Fruit fly (Drosophila melanogaster) whole organism, embryonic: Measurements from ENCODE around the gene plx.
A peak's percentile ranks its signal among the peaks of the same experiment; 100 is the strongest.

Experiments
- Adf1 ChIP-seq: fragments of 200-800 bp; sonication (Bioruptor generic); IDR thresholded peaks from 2 replicates; pipeline ENCODE4 v1.3.6; 2022; ENCODE audit warnings: missing biosample characterization, missing genetic modification characterization
- CG10274 ChIP-seq: fragments of 200-800 bp; sonication (Bioruptor generic); optimal IDR thresholded peaks from 3 replicates; lab custom pipeline; 2017; ENCODE audit warnings: missing biosample characterization, mild to moderate bottlenecking, missing genetic modification characterization
- CG10959 ChIP-seq: fragments of 200-800 bp; sonication (Bioruptor generic); IDR thresholded peaks from 2 replicates; pipeline ENCODE4 v1.3.6; 2022; ENCODE audit warnings: missing biosample characterization, missing genetic modification characterization
- CG12155 ChIP-seq: fragments of 200-800 bp; sonication (Bioruptor generic); optimal IDR thresholded peaks from 3 replicates; lab custom pipeline; 2016; ENCODE audit warnings: missing biosample characterization, missing genetic modification characterization
- CG12236 ChIP-seq: fragments of 200-800 bp; sonication (Bioruptor generic); optimal IDR thresholded peaks from 2 replicates; lab custom pipeline; 2016; ENCODE audit warnings: missing biosample characterization, missing genetic modification characterization
- CG15073 ChIP-seq: fragments of 200-800 bp; sonication (Bioruptor generic); optimal IDR thresholded peaks from 2 replicates; lab custom pipeline; 2016; ENCODE audit warnings: missing biosample characterization, missing genetic modification characterization
- CG15601 ChIP-seq: fragments of 200-800 bp; sonication (Bioruptor generic); optimal IDR thresholded peaks from 3 replicates; lab custom pipeline; 2019; ENCODE audit warnings: missing biosample characterization, mild to moderate bottlenecking, missing genetic modification characterization, moderate library complexity
- CG17802 ChIP-seq: fragments of 200-800 bp; sonication (Bioruptor generic); optimal IDR thresholded peaks from 2 replicates; lab custom pipeline; 2018; ENCODE audit warnings: missing biosample characterization, mild to moderate bottlenecking, missing genetic modification characterization, moderate library complexity
- CG17829 ChIP-seq: fragments of 200-800 bp; optimal IDR thresholded peaks from 2 replicates; lab custom pipeline; 2019; ENCODE audit warnings: missing biosample characterization, mild to moderate bottlenecking, missing genetic modification characterization, moderate library complexity
- CG30403 ChIP-seq: fragments of 200-800 bp; sonication (Bioruptor generic); optimal IDR thresholded peaks from 3 replicates; lab custom pipeline; 2016; ENCODE audit warnings: missing biosample characterization, missing genetic modification characterization
- CG4404 ChIP-seq: fragments of 200-800 bp; sonication (Bioruptor generic); IDR thresholded peaks from 2 replicates; pipeline ENCODE4 v1.3.6; 2022; ENCODE audit warnings: missing biosample characterization, missing genetic modification characterization
- CG6683 ChIP-seq: fragments of 200-800 bp; sonication (Bioruptor generic); optimal IDR thresholded peaks from 2 replicates; lab custom pipeline; 2017; ENCODE audit warnings: missing biosample characterization, mild to moderate bottlenecking, missing genetic modification characterization, missing genetic modification reagents
- CG7271 ChIP-seq: fragments of 200-800 bp; sonication (Bioruptor generic); optimal IDR thresholded peaks from 2 replicates; lab custom pipeline; 2018; ENCODE audit warnings: missing biosample characterization, mild to moderate bottlenecking, missing genetic modification characterization, moderate library complexity
- CG7928 ChIP-seq: fragments of 200-800 bp; sonication (Bioruptor generic); optimal IDR thresholded peaks from 2 replicates; lab custom pipeline; 2017; ENCODE audit warnings: missing biosample characterization, mild to moderate bottlenecking, missing genetic modification characterization
- CG8281 ChIP-seq: fragments of 200-800 bp; sonication (Bioruptor generic); optimal IDR thresholded peaks from 2 replicates; lab custom pipeline; 2018; ENCODE audit warnings: missing biosample characterization, mild to moderate bottlenecking, missing genetic modification characterization, moderate library complexity
- CG9932 ChIP-seq: fragments of 200-800 bp; sonication (Bioruptor generic); IDR thresholded peaks from 2 replicates; pipeline ENCODE4 v1.3.6; 2022; ENCODE audit warnings: missing biosample characterization, missing genetic modification characterization
- D19A ChIP-seq: fragments of 200-800 bp; optimal IDR thresholded peaks from 3 replicates; lab custom pipeline; 2019; ENCODE audit warnings: missing biosample characterization, mild to moderate bottlenecking, missing genetic modification characterization, moderate library complexity
- Dll ChIP-seq: fragments of 200-800 bp; sonication (Bioruptor generic); IDR thresholded peaks from 4 replicates; pipeline ENCODE4 v1.3.6; 2022; ENCODE audit warnings: missing biosample characterization, missing genetic modification characterization; ENCODE audit not compliant: partially characterized antibody
- Fer3 ChIP-seq: fragments of 200-800 bp; sonication (Bioruptor generic); optimal IDR thresholded peaks from 2 replicates; lab custom pipeline; 2018; ENCODE audit warnings: missing biosample characterization, mild to moderate bottlenecking, missing genetic modification characterization, moderate library complexity
- HLH3B ChIP-seq: fragments of 200-800 bp; sonication (Bioruptor generic); IDR thresholded peaks from 2 replicates; pipeline ENCODE4 v1.3.6; 2022; ENCODE audit warnings: missing biosample characterization, missing genetic modification characterization
- HLH4C ChIP-seq: fragments of 200-800 bp; sonication (Bioruptor generic); IDR thresholded peaks from 3 replicates; pipeline ENCODE4 v1.3.6; 2022; ENCODE audit warnings: missing biosample characterization, missing genetic modification characterization; ENCODE audit not compliant: partially characterized antibody
- HLHmδ ChIP-seq: fragments of 200-800 bp; sonication (Bioruptor generic); optimal IDR thresholded peaks from 2 replicates; lab custom pipeline; 2018; ENCODE audit warnings: missing biosample characterization, mild to moderate bottlenecking, missing genetic modification characterization, moderate library complexity
- HmgZ ChIP-seq: fragments of 200-800 bp; sonication (Bioruptor generic); optimal IDR thresholded peaks from 2 replicates; lab custom pipeline; 2018; ENCODE audit warnings: missing biosample characterization, mild to moderate bottlenecking, missing genetic modification characterization
- Hmr ChIP-seq: fragments of 200-800 bp; sonication (Bioruptor generic); optimal IDR thresholded peaks from 3 replicates; lab custom pipeline; 2017; ENCODE audit warnings: mild to moderate bottlenecking, missing biosample characterization, missing genetic modification reagents, missing genetic modification characterization
- Hr51 ChIP-seq, 2 experiments: fragments of 200-800 bp; sonication (Bioruptor generic); optimal IDR thresholded peaks; 2 replicates in 1 of 2; 3 replicates in 1 of 2; lab custom pipeline; 2016 to 2018; ENCODE audit warnings: missing biosample characterization in 2 of 2, missing genetic modification characterization in 2 of 2, mild to moderate bottlenecking in 1 of 2, moderate library complexity in 1 of 2
- Hsf ChIP-seq: fragments of 200-800 bp; sonication (Bioruptor generic); optimal IDR thresholded peaks from 3 replicates; lab custom pipeline; 2016; ENCODE audit warnings: missing biosample characterization, missing genetic modification characterization
- Max ChIP-seq: fragments of 200-800 bp; sonication (Bioruptor generic); optimal IDR thresholded peaks from 2 replicates; lab custom pipeline; 2016; ENCODE audit warnings: missing biosample characterization, mild to moderate bottlenecking, missing genetic modification characterization
- NC2α ChIP-seq: fragments of 200-800 bp; sonication (Bioruptor generic); optimal IDR thresholded peaks from 2 replicates; lab custom pipeline; 2016; ENCODE audit warnings: missing biosample characterization, missing genetic modification characterization
- Pdp1 ChIP-seq, 2 experiments: fragments of 200-800 bp; sonication (Bioruptor generic); optimal IDR thresholded peaks; 3 replicates each; lab custom pipeline; 2016; ENCODE audit warnings: missing biosample characterization in 2 of 2, missing genetic modification characterization in 2 of 2, mild to moderate bottlenecking in 1 of 2, moderate library complexity in 1 of 2
- Sox100B ChIP-seq: fragments of 200-800 bp; sonication (Bioruptor generic); optimal IDR thresholded peaks from 3 replicates; lab custom pipeline; 2018; ENCODE audit warnings: missing biosample characterization, mild to moderate bottlenecking, missing genetic modification characterization
- Sox102F ChIP-seq: fragments of 200-800 bp; sonication (Bioruptor generic); optimal IDR thresholded peaks from 2 replicates; lab custom pipeline; 2018; ENCODE audit warnings: missing biosample characterization, mild to moderate bottlenecking, missing genetic modification characterization, moderate library complexity
- bbx ChIP-seq: fragments of 200-800 bp; sonication (Bioruptor generic); IDR thresholded peaks from 2 replicates; pipeline ENCODE4 v1.3.6; 2022; ENCODE audit warnings: missing biosample characterization, missing genetic modification characterization; ENCODE audit not compliant: partially characterized antibody
- ci ChIP-seq: fragments of 200-800 bp; sonication (Bioruptor generic); IDR thresholded peaks from 3 replicates; pipeline ENCODE4 v1.3.6; 2022; ENCODE audit warnings: missing biosample characterization, missing genetic modification characterization
- da ChIP-seq: fragments of 200-800 bp; sonication (Bioruptor generic); optimal IDR thresholded peaks from 2 replicates; lab custom pipeline; 2016; ENCODE audit warnings: missing biosample characterization, missing genetic modification characterization
- emc ChIP-seq: fragments of 200-800 bp; sonication (Bioruptor generic); optimal IDR thresholded peaks from 2 replicates; lab custom pipeline; 2016; ENCODE audit warnings: missing biosample characterization, missing genetic modification characterization
- her ChIP-seq: fragments of 200-800 bp; sonication (Bioruptor generic); optimal IDR thresholded peaks from 2 replicates; lab custom pipeline; 2016; ENCODE audit warnings: missing biosample characterization, missing genetic modification characterization
- insv ChIP-seq, 2 experiments: fragments of 200-800 bp; sonication (Bioruptor generic); optimal IDR thresholded peaks; 3 replicates each; lab custom pipeline; 2016 to 2018; ENCODE audit warnings: missing biosample characterization in 2 of 2, missing genetic modification characterization in 2 of 2
- inv ChIP-seq: fragments of 200-800 bp; sonication (Bioruptor generic); IDR thresholded peaks from 2 replicates; pipeline ENCODE4 v1.3.6; 2022; ENCODE audit warnings: missing biosample characterization, missing genetic modification characterization; ENCODE audit not compliant: partially characterized antibody
- onecut ChIP-seq: fragments of 200-800 bp; sonication (Bioruptor generic); IDR thresholded peaks from 2 replicates; pipeline ENCODE4 v1.3.6; 2022; ENCODE audit warnings: missing biosample characterization, missing genetic modification characterization
- phol ChIP-seq: fragments of 200-800 bp; sonication (Bioruptor generic); optimal IDR thresholded peaks from 3 replicates; lab custom pipeline; 2018; ENCODE audit warnings: missing biosample characterization, mild to moderate bottlenecking, missing genetic modification characterization, moderate library complexity
- pnt ChIP-seq: fragments of 200-800 bp; sonication (Bioruptor generic); optimal IDR thresholded peaks from 3 replicates; lab custom pipeline; 2016; ENCODE audit warnings: missing biosample characterization, missing genetic modification characterization
- ranshi ChIP-seq: fragments of 200-800 bp; sonication (Bioruptor generic); IDR thresholded peaks from 2 replicates; pipeline ENCODE4 v1.3.6; 2022; ENCODE audit warnings: missing biosample characterization, missing genetic modification characterization
- repo ChIP-seq: fragments of 200-800 bp; sonication (Bioruptor generic); optimal IDR thresholded peaks from 2 replicates; lab custom pipeline; 2016; ENCODE audit warnings: missing biosample characterization, missing genetic modification characterization
- sima ChIP-seq: fragments of 200-800 bp; sonication (Bioruptor generic); optimal IDR thresholded peaks from 2 replicates; lab custom pipeline; 2016; ENCODE audit warnings: missing biosample characterization, missing genetic modification characterization
- tna ChIP-seq: fragments of 200-800 bp; sonication (Bioruptor generic); IDR thresholded peaks from 2 replicates; pipeline ENCODE4 v1.3.6; 2022; ENCODE audit warnings: missing biosample characterization, missing genetic modification characterization; ENCODE audit not compliant: partially characterized antibody
- unc-4 ChIP-seq: fragments of 200-800 bp; sonication (Bioruptor generic); IDR thresholded peaks from 2 replicates; pipeline ENCODE4 v1.3.6; 2022; ENCODE audit warnings: missing biosample characterization, missing genetic modification characterization; ENCODE audit not compliant: partially characterized antibody
- unpg ChIP-seq: fragments of 200-800 bp; sonication (Bioruptor generic); optimal IDR thresholded peaks from 3 replicates; lab custom pipeline; 2018; ENCODE audit warnings: missing biosample characterization, mild to moderate bottlenecking, missing genetic modification characterization, moderate library complexity

The plx gene

dm6 chr3R:5668928-5669739 is 16.5 kb upstream of the plx start, which contains the start of the genes Xe7 and Atg17 (continued):
- TF ChIP-seq insv (GFP tag; optimal IDR thresholded peaks at IDR 0.05; lab: Kevin White, UChicago): peak in 1 of 2 experiments; percentile 70
- TF ChIP-seq repo: peak; percentile 58
- TF ChIP-seq unpg (GFP tag; lab: Kevin White, UChicago): peak; percentile 90
- peak; percentile 67 for TF ChIP-seq CG17802 (tag; lab: Kevin White, UChicago)
- peak; percentile 91 for TF ChIP-seq Sox102F (GFP tag; lab: Kevin White, UChicago)
- TF ChIP-seq HLHmδ (GFP tag; lab: Kevin White, UChicago): no peak
- TF ChIP-seq D19A (tag; lab: Kevin White, UChicago): peak; percentile 79
- TF ChIP-seq CG9932 (GFP tag; lab: Robert Waterston, UW): peak; percentile 97
- peak; percentile 92 for TF ChIP-seq Fer3
- peak; percentile 96 for TF ChIP-seq CG4404 (GFP tag; lab: Robert Waterston, UW)
- peak; percentile 79 for TF ChIP-seq CG8281 (tag; lab: Kevin White, UChicago)
- peak; percentile 59 for TF ChIP-seq NC2α (GFP tag; lab: Kevin White, UChicago)
- peak; percentile 49; the same call in 1 of the 2 replicates for TF ChIP-seq inv (GFP tag; lab: Robert Waterston, UW)
- TF ChIP-seq ci (GFP tag; lab: Robert Waterston, UW): peak; percentile 80
- TF ChIP-seq onecut (GFP tag; lab: Robert Waterston, UW): peak; percentile 56; the same call in 1 of the 2 replicates
- TF ChIP-seq CG30403 (GFP tag; lab: Kevin White, UChicago): peak; percentile 97
- TF ChIP-seq CG17829: peak; percentile 89
- peak; percentile 90 for TF ChIP-seq HmgZ
- TF ChIP-seq Dll (GFP tag; lab: Robert Waterston, UW): peak; percentile 74
- TF ChIP-seq her (GFP tag; lab: Kevin White, UChicago): peak; percentile 62
- TF ChIP-seq emc (GFP tag; lab: Kevin White, UChicago): peak; percentile 77
- peak; percentile 85 for TF ChIP-seq pnt (GFP tag; lab: Kevin White, UChicago)
- TF ChIP-seq Hr51 (GFP tag; optimal IDR thresholded peaks at IDR 0.05; lab: Kevin White, UChicago): peak; percentile 89 to 90
- TF ChIP-seq Adf1 (GFP tag; lab: Robert Waterston, UW): peak; percentile 34; the same call in 1 of the 2 replicates
- peak; percentile 91 for TF ChIP-seq Max (GFP tag; lab: Kevin White, UChicago)
- TF ChIP-seq Sox100B (GFP tag; lab: Kevin White, UChicago): peak; percentile 89
- TF ChIP-seq CG6683 (GFP tag; lab: Kevin White, UChicago): peak; percentile 56
- TF ChIP-seq Hsf (GFP tag; lab: Kevin White, UChicago): peak; percentile 95
- TF ChIP-seq CG7928 (GFP tag; lab: Kevin White, UChicago): peak; percentile 74
- TF ChIP-seq CG12236 (GFP tag; lab: Kevin White, UChicago): peak; percentile 53
- peak; percentile 72 for TF ChIP-seq da (GFP tag; lab: Kevin White, UChicago)
- 0 out of 2 replicates have a peak, but pooled peaks have one; percentile 25 for TF ChIP-seq bbx
- peak; percentile 95 for TF ChIP-seq phol
- TF ChIP-seq ranshi: peak; percentile 90; the same call in 1 of the 2 replicates
- TF ChIP-seq CG15073 (GFP tag; lab: Kevin White, UChicago): peak; percentile 51
- peak; percentile 85 for TF ChIP-seq CG15601 (tag; lab: Kevin White, UChicago)
- TF ChIP-seq Hmr: peak; percentile 93
- peak; percentile 58 for TF ChIP-seq HLH4C
- TF ChIP-seq Pdp1 (GFP tag; optimal IDR thresholded peaks at IDR 0.05; lab: Kevin White, UChicago): peak; percentile 88 to 96
- TF ChIP-seq tna: no peak
- peak; percentile 93 for TF ChIP-seq CG12155 (GFP tag; lab: Kevin White, UChicago)
- TF ChIP-seq CG10274 (GFP tag; lab: Kevin White, UChicago): peak; percentile 76
- TF ChIP-seq unc-4 (GFP tag; lab: Robert Waterston, UW): peak; percentile 66
- TF ChIP-seq HLH3B (GFP tag; lab: Robert Waterston, UW): peak; percentile 84
- peak; percentile 43 for TF ChIP-seq CG7271
- TF ChIP-seq CG10959 (GFP tag; lab: Robert Waterston, UW): peak; percentile 60
- TF ChIP-seq sima (GFP tag; lab: Kevin White, UChicago): no peak
